Worm (Caenorhabditis elegans): ENCODE results near the gene Y62H9A.11.

The Y62H9A.11 gene

ce11 chrX:11878109-11878508 is 29.1 kb downstream of the Y62H9A.11 start, which contains the start of gene Y62H9A.2:
TSS of gene Y62H9A.2 (minus strand) at chrX:11878209.
- TF ChIP-seq mdl-1 (tag; optimal IDR thresholded peaks at IDR 0.05) (no peak), nhr-23 (tag; optimal IDR thresholded peaks at IDR 0.05) (no peak), elt-1 (tag; optimal IDR thresholded peaks at IDR 0.05) (no peak), peb-1 (tag; optimal IDR thresholded peaks at IDR 0.05) (no peak), nhr-77 (tag; optimal IDR thresholded peaks at IDR 0.05) (no peak), dmd-4 (tag; optimal IDR thresholded peaks at IDR 0.05) (no peak), ceh-82 (tag; optimal IDR thresholded peaks at IDR 0.05) (no peak), crh-2 (tag; optimal IDR thresholded peaks at IDR 0.05) (no peak), lin-13 (GFP tag; optimal IDR thresholded peaks at IDR 0.05) (no peak), egl-27 (tag; optimal IDR thresholded peaks at IDR 0.05) (no peak), alr-1 (tag; optimal IDR thresholded peaks at IDR 0.05) (no peak), sma-9 (GFP tag; optimal IDR thresholded peaks at IDR 0.05) (no peak), sma-9 (tag; optimal IDR thresholded peaks at IDR 0.05) (no peak), ztf-4 (tag; optimal IDR thresholded peaks at IDR 0.05) (no peak)

ce11 chrX:11875260-11875659 is 31.9 kb downstream of the Y62H9A.11 start, which contains the start of gene Y62H9A.1:
TSS of gene Y62H9A.1 (plus strand) at chrX:11875541.
- TF ChIP-seq ztf-1 (GFP tag; conservative IDR thresholded peaks at IDR 0.05) (no peak), lin-11 (tag; optimal IDR thresholded peaks at IDR 0.05) (no peak), sma-3 (GFP tag; optimal IDR thresholded peaks at IDR 0.05) (no peak)

DNA sequence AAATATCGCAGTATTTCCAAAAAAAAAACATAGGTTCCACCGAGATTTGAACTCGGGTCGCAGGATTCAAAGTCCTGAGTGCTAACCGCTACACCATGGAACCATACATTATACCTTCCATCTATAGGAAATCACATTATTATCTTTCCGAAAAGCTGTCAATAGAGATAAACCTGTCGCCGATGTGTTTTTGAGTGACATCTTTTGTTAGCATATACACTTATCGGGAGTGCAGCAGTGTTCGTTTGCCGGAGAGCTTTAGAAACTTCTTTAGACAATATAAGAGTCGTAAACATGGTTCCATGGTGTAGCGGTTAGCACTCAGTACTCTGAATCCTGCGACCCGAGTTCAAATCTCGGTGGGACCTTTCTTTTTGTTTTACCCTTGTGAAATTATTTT is 35.0 kb downstream of the Y62H9A.11 start:
- no peak for TF ChIP-seq sma-3 (GFP tag; optimal IDR thresholded peaks at IDR 0.05)
- no peak for TF ChIP-seq F13H6.1 (tag; optimal IDR thresholded peaks at IDR 0.05)
- TF ChIP-seq nhr-11 (tag; optimal IDR thresholded peaks at IDR 0.05), result no peak
- TF ChIP-seq nhr-21 (tag; optimal IDR thresholded peaks at IDR 0.05), result no peak
- no peak for TF ChIP-seq blmp-1 (tag; optimal IDR thresholded peaks at IDR 0.05; ENCODE audit: insufficient read depth)
- TF ChIP-seq alr-1 (tag; optimal IDR thresholded peaks at IDR 0.05), result no peak
- no peak for TF ChIP-seq nhr-237 (tag; optimal IDR thresholded peaks at IDR 0.05)
- TF ChIP-seq ama-1 (optimal IDR thresholded peaks at IDR 0.05), result no peak
- TF ChIP-seq ceh-16 (tag; optimal IDR thresholded peaks at IDR 0.05), result no peak
- TF ChIP-seq nhr-10 (tag; optimal IDR thresholded peaks at IDR 0.05), result no peak
- no peak for TF ChIP-seq Y55F3AM.14 (GFP tag; optimal IDR thresholded peaks at IDR 0.05)
- TF ChIP-seq unc-62 (GFP tag; optimal IDR thresholded peaks at IDR 0.05), result no peak
- TF ChIP-seq fos-1 (tag; optimal IDR thresholded peaks at IDR 0.05), result no peak
- no peak for TF ChIP-seq nhr-129 (tag; optimal IDR thresholded peaks at IDR 0.05)
- TF ChIP-seq mab-5 (tag; optimal IDR thresholded peaks at IDR 0.05), result no peak
- TF ChIP-seq gmeb-1 (tag; optimal IDR thresholded peaks at IDR 0.05), result no peak

- no peak for TF ChIP-seq sma-3 (GFP tag; optimal IDR thresholded peaks at IDR 0.05)
- TF ChIP-seq lsy-2 (tag; optimal IDR thresholded peaks at IDR 0.05), result no peak
- TF ChIP-seq R02D3.7 (tag; optimal IDR thresholded peaks at IDR 0.05), result no peak
- no peak for TF ChIP-seq unc-62 (GFP tag; optimal IDR thresholded peaks at IDR 0.05)
- TF ChIP-seq ama-1 (optimal IDR thresholded peaks at IDR 0.05), result no peak
- TF ChIP-seq elt-3 (tag; optimal IDR thresholded peaks at IDR 0.05), result no peak
- no peak for TF ChIP-seq nhr-6 (tag; optimal IDR thresholded peaks at IDR 0.05)
- TF ChIP-seq mab-5 (tag; optimal IDR thresholded peaks at IDR 0.05), result no peak
- TF ChIP-seq ZK546.5 (tag; optimal IDR thresholded peaks at IDR 0.05), result no peak
- TF ChIP-seq unc-55 (GFP tag; optimal IDR thresholded peaks at IDR 0.05), result no peak
Measured at ce11 chrX:11870393-11870792, 36.8 kb downstream of the Y62H9A.11 start.

DNA sequence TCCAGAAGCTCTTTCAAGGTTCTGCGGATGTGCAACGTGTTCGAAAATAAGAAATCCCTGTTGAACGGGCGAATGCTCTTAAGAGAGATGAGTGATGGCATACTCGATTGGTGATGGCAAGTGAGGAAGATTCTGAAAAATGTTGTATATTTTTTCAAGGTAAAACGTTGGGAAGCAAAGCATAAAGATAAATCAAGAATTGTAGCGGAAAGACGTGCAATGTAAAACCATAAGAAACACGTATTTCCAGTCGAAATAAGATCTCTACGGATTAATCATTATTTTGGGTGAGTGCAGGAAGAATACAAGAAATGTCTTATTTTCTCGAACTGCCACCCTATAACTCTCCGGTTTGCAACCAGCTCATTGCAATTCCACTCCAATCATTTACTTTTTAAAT is 37.9 kb downstream of the Y62H9A.11 start, which contains the start of gene dot-1.2:
dot-1.2 (minus strand) TSS at position 101 of the 400 bp plus-strand sequence.
- TF ChIP-seq crh-2 (tag; optimal IDR thresholded peaks at IDR 0.05) (no peak), ztf-11 (tag; optimal IDR thresholded peaks at IDR 0.05) (no peak), nhr-129 (tag; optimal IDR thresholded peaks at IDR 0.05) (no peak), nhr-21 (tag; optimal IDR thresholded peaks at IDR 0.05) (no peak), sem-4 (tag; optimal IDR thresholded peaks at IDR 0.05) (no peak), nhr-23 (tag; optimal IDR thresholded peaks at IDR 0.05) (no peak), nhr-25 (tag; optimal IDR thresholded peaks at IDR 0.05) (no peak), elt-3 (tag; optimal IDR thresholded peaks at IDR 0.05) (no peak), lin-39 (tag; optimal IDR thresholded peaks at IDR 0.05) (no peak), unc-55 (GFP tag; optimal IDR thresholded peaks at IDR 0.05) (no peak), lin-13 (GFP tag; optimal IDR thresholded peaks at IDR 0.05) (no peak), peb-1 (tag; optimal IDR thresholded peaks at IDR 0.05) (no peak), nhr-237 (tag; optimal IDR thresholded peaks at IDR 0.05) (no peak), aly-2 (tag; optimal IDR thresholded peaks at IDR 0.05) (no peak), skn-1 (tag; optimal IDR thresholded peaks at IDR 0.05) (no peak), F13H6.1 (tag; optimal IDR thresholded peaks at IDR 0.05) (no peak)

Measured in whole organism, L2 larva.